Worm (Caenorhabditis elegans) whole organism, early embryonic: ENCODE results near the gene icln-1.

Experiments used
- B0310.2 ChIP-seq: sonication (generic microtip); optimal IDR thresholded peaks from 2 replicates; lab custom pipeline; 2016; ENCODE audit warnings: mild to moderate bottlenecking, missing genetic modification characterization, missing compliant biosample characterization
- F13C5.2 ChIP-seq: sonication (generic microtip); optimal IDR thresholded peaks from 2 replicates; lab custom pipeline; 2017; ENCODE audit warnings: mild to moderate bottlenecking, missing genetic modification characterization, inconsistent platforms, missing compliant biosample characterization
- ama-1 ChIP-seq: fragments of 150-350 bp; optimal IDR thresholded peaks from 2 replicates; lab custom pipeline; 2014
- ets-7 ChIP-seq: sonication (generic microtip); optimal IDR thresholded peaks from 2 replicates; lab custom pipeline; 2016; ENCODE audit warnings: missing genotype, missing genetic modification characterization, missing compliant biosample characterization
- flt-1 ChIP-seq: fragments of 200-800 bp; sonication (Bioruptor generic); IDR thresholded peaks from 2 replicates; pipeline ENCODE4 v1.3.6; 2022; ENCODE audit warnings: missing genetic modification characterization, missing compliant biosample characterization
- hnd-1 ChIP-seq: sonication (generic microtip); optimal IDR thresholded peaks from 2 replicates; lab custom pipeline; 2016; ENCODE audit warnings: missing genetic modification characterization, missing compliant biosample characterization
- pes-1 ChIP-seq: fragments of 200-800 bp; sonication (Bioruptor generic); IDR thresholded peaks from 2 replicates; pipeline ENCODE4 v1.3.6; 2022; ENCODE audit warnings: missing genetic modification reagents, missing genetic modification characterization, missing compliant biosample characterization
- scrt-1 ChIP-seq: fragments of 200-800 bp; sonication (Bioruptor generic); IDR thresholded peaks from 2 replicates; pipeline ENCODE4 v1.3.6; 2022; ENCODE audit warnings: missing genetic modification characterization, missing compliant biosample characterization
- tra-4 ChIP-seq: sonication (generic microtip); optimal IDR thresholded peaks from 2 replicates; lab custom pipeline; 2017; ENCODE audit warnings: missing genetic modification characterization, missing compliant biosample characterization

ce11 chrIV:9107464-9107863 is 12.0 kb upstream of the icln-1 start:
- TF ChIP-seq ets-7 (tag; lab: Kevin White, UChicago) (no peak), F13C5.2 (peak; percentile 36), hnd-1 (tag; lab: Kevin White, UChicago) (no peak), pes-1 (no peak), B0310.2 (no peak), scrt-1 (GFP tag; lab: Robert Waterston, UW) (no peak), tra-4 (no peak), ama-1 (no peak), flt-1 (GFP tag; lab: Robert Waterston, UW) (no peak)
